Fruit fly (Drosophila melanogaster) whole organism, prepupa: ENCODE measurements around the gene Imp.

Experiments
- Blimp-1 ChIP-seq: fragments of 200-800 bp; sonication (Bioruptor generic); optimal IDR thresholded peaks from 3 replicates; lab custom pipeline; 2017; ENCODE audit warnings: missing biosample characterization, missing genetic modification characterization, mild to moderate bottlenecking, moderate library complexity, missing genetic modification reagents
- CG10631 ChIP-seq: fragments of 200-800 bp; sonication (Bioruptor generic); optimal IDR thresholded peaks from 2 replicates; lab custom pipeline; 2016; ENCODE audit warnings: missing biosample characterization, missing genetic modification characterization
- CG11294 ChIP-seq: fragments of 200-800 bp; sonication (Bioruptor generic); IDR thresholded peaks from 2 replicates; pipeline ENCODE4 v1.3.6; 2022; ENCODE audit warnings: missing biosample characterization, missing genetic modification characterization
- CG11762 ChIP-seq: fragments of 200-800 bp; sonication (Bioruptor generic); optimal IDR thresholded peaks from 3 replicates; lab custom pipeline; 2016; ENCODE audit warnings: missing biosample characterization, missing genetic modification characterization; ENCODE audit not compliant: insufficient read depth
- CG11902 ChIP-seq: fragments of 200-800 bp; sonication (Bioruptor generic); optimal IDR thresholded peaks from 3 replicates; lab custom pipeline; 2016; ENCODE audit warnings: missing biosample characterization, missing genetic modification characterization
- CG15336 ChIP-seq: fragments of 200-800 bp; sonication (Bioruptor generic); IDR thresholded peaks from 2 replicates; pipeline ENCODE4 v1.3.6; 2022; ENCODE audit warnings: missing biosample characterization, missing genetic modification characterization
- CG1621 ChIP-seq: fragments of 200-800 bp; sonication (Bioruptor generic); optimal IDR thresholded peaks from 3 replicates; lab custom pipeline; 2018; ENCODE audit warnings: missing biosample characterization, mild to moderate bottlenecking, missing genetic modification characterization
- CG3032 ChIP-seq: fragments of 200-800 bp; optimal IDR thresholded peaks from 2 replicates; lab custom pipeline; 2019; ENCODE audit warnings: missing biosample characterization, mild to moderate bottlenecking, missing genetic modification characterization, moderate library complexity
- CG31627 ChIP-seq: fragments of 200-800 bp; sonication (Bioruptor generic); optimal IDR thresholded peaks from 3 replicates; lab custom pipeline; 2016; ENCODE audit warnings: missing biosample characterization, missing genetic modification characterization
- CG34406 ChIP-seq: fragments of 200-800 bp; sonication (Bioruptor generic); optimal IDR thresholded peaks from 3 replicates; lab custom pipeline; 2016; ENCODE audit warnings: missing biosample characterization, missing genetic modification characterization
- CG3919 ChIP-seq: fragments of 200-800 bp; sonication (Bioruptor generic); optimal IDR thresholded peaks from 3 replicates; lab custom pipeline; 2016; ENCODE audit warnings: missing biosample characterization, missing genetic modification characterization
- CG6163 ChIP-seq: fragments of 200-800 bp; sonication (Bioruptor generic); IDR thresholded peaks from 3 replicates; pipeline ENCODE4 v1.3.6; 2022; ENCODE audit warnings: missing biosample characterization, missing genetic modification characterization
- CG6276 ChIP-seq: fragments of 200-800 bp; sonication (Bioruptor generic); optimal IDR thresholded peaks from 2 replicates; lab custom pipeline; 2017; ENCODE audit warnings: missing biosample characterization, mild to moderate bottlenecking, missing genetic modification characterization
- CG6792 ChIP-seq: fragments of 200-800 bp; sonication (Bioruptor generic); optimal IDR thresholded peaks from 3 replicates; lab custom pipeline; 2016; ENCODE audit warnings: missing biosample characterization, missing genetic modification characterization
- CG6808 ChIP-seq: fragments of 200-800 bp; sonication (Bioruptor generic); optimal IDR thresholded peaks from 3 replicates; lab custom pipeline; 2017; ENCODE audit warnings: missing biosample characterization, missing genetic modification characterization, mild to moderate bottlenecking, moderate library complexity, missing genetic modification reagents
- CG8119 ChIP-seq: fragments of 200-800 bp; sonication (Bioruptor generic); IDR thresholded peaks from 3 replicates; pipeline ENCODE4 v1.3.6; 2022; ENCODE audit warnings: missing biosample characterization, missing genetic modification characterization
- CG8319 ChIP-seq: fragments of 200-800 bp; sonication (Bioruptor generic); optimal IDR thresholded peaks from 3 replicates; lab custom pipeline; 2016; ENCODE audit warnings: missing biosample characterization, missing genetic modification characterization
- CG9139 ChIP-seq: fragments of 200-800 bp; sonication (Bioruptor generic); optimal IDR thresholded peaks from 3 replicates; lab custom pipeline; 2017; ENCODE audit warnings: missing biosample characterization, mild to moderate bottlenecking, missing genetic modification characterization
- Eip78C ChIP-seq: fragments of 200-800 bp; sonication (Bioruptor generic); peaks from one replicate; lab custom pipeline; 2016; ENCODE audit warnings: missing biosample characterization, missing genetic modification characterization
- Gug ChIP-seq: fragments of 200-800 bp; sonication (Bioruptor generic); IDR thresholded peaks from 2 replicates; pipeline ENCODE4 v1.3.6; 2022; ENCODE audit warnings: missing biosample characterization, missing genetic modification characterization
- Hr38 ChIP-seq: sonication (Bioruptor generic); optimal IDR thresholded peaks from 2 replicates; lab custom pipeline; 2016; ENCODE audit warnings: missing biosample characterization, missing genetic modification characterization
- Hr39 ChIP-seq: fragments of 200-800 bp; sonication (Bioruptor generic); optimal IDR thresholded peaks from 2 replicates; lab custom pipeline; 2016; ENCODE audit warnings: missing biosample characterization, missing genetic modification characterization
- Hr4 ChIP-seq: fragments of 200-800 bp; sonication (Bioruptor generic); optimal IDR thresholded peaks from 3 replicates; lab custom pipeline; 2016; ENCODE audit warnings: missing biosample characterization, missing genetic modification characterization
- Lpt ChIP-seq: fragments of 200-800 bp; sonication (Bioruptor generic); optimal IDR thresholded peaks from 3 replicates; lab custom pipeline; 2016; ENCODE audit warnings: missing biosample characterization, missing genetic modification characterization
- Met ChIP-seq: fragments of 200-800 bp; sonication (Bioruptor generic); optimal IDR thresholded peaks from 3 replicates; lab custom pipeline; 2016; ENCODE audit warnings: missing biosample characterization, missing genetic modification characterization
- OdsH ChIP-seq: fragments of 200-800 bp; sonication (Bioruptor generic); optimal IDR thresholded peaks from 3 replicates; lab custom pipeline; 2016; ENCODE audit warnings: missing biosample characterization, missing genetic modification characterization
- Smox ChIP-seq: fragments of 200-800 bp; sonication (Bioruptor generic); optimal IDR thresholded peaks from 3 replicates; lab custom pipeline; 2016; ENCODE audit warnings: missing biosample characterization, missing genetic modification characterization
- Sox102F ChIP-seq: fragments of 200-800 bp; sonication (Bioruptor generic); optimal IDR thresholded peaks from 2 replicates; lab custom pipeline; 2016; ENCODE audit warnings: missing biosample characterization, mild to moderate bottlenecking, missing genetic modification characterization
- Sox14 ChIP-seq: fragments of 200-800 bp; sonication (Bioruptor generic); optimal IDR thresholded peaks from 3 replicates; lab custom pipeline; 2016; ENCODE audit warnings: missing biosample characterization, missing genetic modification characterization
- Sox15 ChIP-seq: fragments of 200-800 bp; sonication (Bioruptor generic); optimal IDR thresholded peaks from 3 replicates; lab custom pipeline; 2016; ENCODE audit warnings: missing biosample characterization, missing genetic modification characterization
- acj6 ChIP-seq: fragments of 200-800 bp; sonication (Bioruptor generic); optimal IDR thresholded peaks from 3 replicates; lab custom pipeline; 2016; ENCODE audit warnings: missing biosample characterization, missing genetic modification characterization
- cyc ChIP-seq: fragments of 200-800 bp; sonication (Bioruptor generic); optimal IDR thresholded peaks from 3 replicates; lab custom pipeline; 2016; ENCODE audit warnings: missing biosample characterization, missing genetic modification characterization
- dac ChIP-seq: fragments of 200-800 bp; sonication (Bioruptor generic); optimal IDR thresholded peaks from 2 replicates; lab custom pipeline; 2017; ENCODE audit warnings: missing biosample characterization, mild to moderate bottlenecking, missing genetic modification characterization
- dsx ChIP-seq: fragments of 200-800 bp; optimal IDR thresholded peaks from 3 replicates; lab custom pipeline; 2019; ENCODE audit warnings: missing biosample characterization, mild to moderate bottlenecking, missing genetic modification characterization, moderate library complexity; ENCODE audit not compliant: poor library complexity, severe bottlenecking
- eg ChIP-seq: fragments of 200-800 bp; sonication (Bioruptor generic); IDR thresholded peaks from 3 replicates; pipeline ENCODE4 v1.3.6; 2022; ENCODE audit warnings: missing biosample characterization, missing genetic modification characterization
- esn ChIP-seq: fragments of 200-800 bp; sonication (Bioruptor generic); optimal IDR thresholded peaks from 2 replicates; lab custom pipeline; 2016; ENCODE audit warnings: missing biosample characterization, mild to moderate bottlenecking, missing genetic modification characterization, moderate library complexity
- fd59A ChIP-seq: fragments of 200-800 bp; sonication (Bioruptor generic); optimal IDR thresholded peaks from 2 replicates; lab custom pipeline; 2017; ENCODE audit warnings: missing biosample characterization, mild to moderate bottlenecking, missing genetic modification characterization, missing genetic modification reagents
- fd85E ChIP-seq: fragments of 200-800 bp; sonication (Bioruptor generic); optimal IDR thresholded peaks from 3 replicates; lab custom pipeline; 2016; ENCODE audit warnings: missing biosample characterization, missing genetic modification characterization
- fkh ChIP-seq: fragments of 200-800 bp; sonication (Bioruptor generic); optimal IDR thresholded peaks from 3 replicates; lab custom pipeline; 2017; ENCODE audit warnings: missing biosample characterization, mild to moderate bottlenecking, missing genetic modification characterization, moderate library complexity
- lz ChIP-seq: fragments of 200-800 bp; sonication (Bioruptor generic); optimal IDR thresholded peaks from 3 replicates; lab custom pipeline; 2016; ENCODE audit warnings: missing biosample characterization, missing genetic modification characterization
- net ChIP-seq: fragments of 200-800 bp; sonication (Bioruptor generic); optimal IDR thresholded peaks from 3 replicates; lab custom pipeline; 2016; ENCODE audit warnings: missing biosample characterization, missing genetic modification characterization
- pdm3 ChIP-seq: fragments of 200-800 bp; sonication (Bioruptor generic); optimal IDR thresholded peaks from 3 replicates; lab custom pipeline; 2016; ENCODE audit warnings: missing biosample characterization, missing genetic modification characterization
- salr ChIP-seq, 2 experiments: fragments of 200-800 bp; sonication (Bioruptor generic); optimal IDR thresholded peaks; 3 replicates each; lab custom pipeline; 2016 to 2018; ENCODE audit warnings: missing biosample characterization in 2 of 2, missing genetic modification characterization in 2 of 2, mild to moderate bottlenecking in 1 of 2
- spab ChIP-seq: fragments of 200-800 bp; sonication (Bioruptor generic); optimal IDR thresholded peaks from 2 replicates; lab custom pipeline; 2017; ENCODE audit warnings: missing biosample characterization, mild to moderate bottlenecking, missing genetic modification characterization, missing genetic modification reagents
- ss ChIP-seq, 2 experiments: fragments of 200-800 bp; sonication (Bioruptor generic); optimal IDR thresholded peaks; 2 replicates in 1 of 2; 3 replicates in 1 of 2; lab custom pipeline; 2017 to 2018; ENCODE audit warnings: mild to moderate bottlenecking in 2 of 2, missing biosample characterization in 2 of 2, missing genetic modification characterization in 2 of 2, moderate library complexity in 1 of 2
- svp ChIP-seq: fragments of 200-800 bp; sonication (Bioruptor generic); peaks from one replicate; lab custom pipeline; 2016; ENCODE audit warnings: missing biosample characterization, missing genetic modification characterization
- topi ChIP-seq: fragments of 200-800 bp; sonication (Bioruptor generic); optimal IDR thresholded peaks from 3 replicates; lab custom pipeline; 2016; ENCODE audit warnings: missing biosample characterization, missing genetic modification characterization
- vri ChIP-seq: fragments of 200-800 bp; sonication (Bioruptor generic); optimal IDR thresholded peaks from 3 replicates; lab custom pipeline; 2016; ENCODE audit warnings: missing biosample characterization, mild to moderate bottlenecking, missing genetic modification characterization

The Imp gene

dm6 chrX:10772634-10773033 lies 51.4 kb downstream of the Imp start:
- TF ChIP-seq Eip78C (GFP tag; lab: Kevin White, UChicago), result peak; percentile 60
- no peak for TF ChIP-seq Hr38 (GFP tag; lab: Kevin White, UChicago)
- TF ChIP-seq, all 60 proteins: peak for 1

dm6 chrX:10771856-10772592 lies 52.1 kb downstream of the Imp start, which contains the start of gene CG15211:
Gene CG15211, plus strand, starts transcription at chrX:10772541.
- TF ChIP-seq Smox (GFP tag; lab: Kevin White, UChicago) (peak; percentile 70), acj6 (GFP tag; lab: Kevin White, UChicago) (peak; percentile 80), Gug (GFP tag; lab: Robert Waterston, UW) (peak; percentile 82), CG10631 (GFP tag; lab: Kevin White, UChicago) (peak; percentile 85), net (GFP tag; lab: Kevin White, UChicago) (peak; percentile 82), ss (GFP tag; optimal IDR thresholded peaks at IDR 0.05; lab: Kevin White, UChicago) (peak; percentile 78 to 88), CG8119 (GFP tag; lab: Robert Waterston, UW) (peak; percentile 90; the same call in 2 of the 3 replicates), vri (GFP tag; lab: Kevin White, UChicago) (peak; percentile 34), fd85E (peak; percentile 42), lz (peak; percentile 67), CG11294 (GFP tag; lab: Robert Waterston, UW) (peak; percentile 36; the same call in 1 of the 2 replicates), CG11762 (GFP tag; lab: Kevin White, UChicago) (peak; percentile 44), pdm3 (GFP tag; lab: Kevin White, UChicago) (peak; percentile 83), Met (GFP tag; lab: Kevin White, UChicago) (peak; percentile 64), CG3032 (peak; percentile 85), Sox102F (GFP tag; lab: Kevin White, UChicago) (peak; percentile 63), Hr39 (GFP tag; lab: Kevin White, UChicago) (peak; percentile 29), CG6276 (GFP tag; lab: Kevin White, UChicago) (peak; percentile 87), fd59A (peak; percentile 73), CG9139 (GFP tag; lab: Kevin White, UChicago) (peak; percentile 72), CG1621 (tag; lab: Kevin White, UChicago) (peak; percentile 77), Sox14 (peak; percentile 76), dac (GFP tag; lab: Kevin White, UChicago) (peak; percentile 75), esn (GFP tag; lab: Kevin White, UChicago) (peak; percentile 67), CG8319 (GFP tag; lab: Kevin White, UChicago) (peak; percentile 16), CG15336 (GFP tag; lab: Robert Waterston, UW) (peak; percentile 86), CG3919 (peak; percentile 82), Hr38 (GFP tag; lab: Kevin White, UChicago) (no peak), CG34406 (peak; percentile 77), Eip78C (GFP tag; lab: Kevin White, UChicago) (peak; percentile 92), CG11902 (peak; percentile 26), OdsH (GFP tag; lab: Kevin White, UChicago) (peak; percentile 84), Blimp-1 (GFP tag; lab: Kevin White, UChicago) (peak; percentile 19), salr (GFP tag; optimal IDR thresholded peaks at IDR 0.05; lab: Kevin White, UChicago) (peak; percentile 68 to 87), Hr4 (GFP tag; lab: Kevin White, UChicago) (peak; percentile 68), Lpt (peak; percentile 87), CG6163 (GFP tag; lab: Robert Waterston, UW) (peak; percentile 85), topi (GFP tag; lab: Kevin White, UChicago) (peak; percentile 66), spab (peak; percentile 76), Sox15 (GFP tag; lab: Kevin White, UChicago) (peak; percentile 55), svp (GFP tag; lab: Kevin White, UChicago) (peak; percentile 77), CG6792 (peak; percentile 68), CG6808 (peak; percentile 86), CG31627 (GFP tag; lab: Kevin White, UChicago) (peak; percentile 44), cyc (GFP tag; lab: Kevin White, UChicago) (peak; percentile 44), dsx (GFP tag; lab: Kevin White, UChicago) (peak; percentile 92), eg (GFP tag; lab: Robert Waterston, UW) (peak; percentile 79), fkh (no peak)
